Worm (Caenorhabditis elegans): ENCODE measurements around the gene dhhc-14.

Gene dhhc-14

DNA sequence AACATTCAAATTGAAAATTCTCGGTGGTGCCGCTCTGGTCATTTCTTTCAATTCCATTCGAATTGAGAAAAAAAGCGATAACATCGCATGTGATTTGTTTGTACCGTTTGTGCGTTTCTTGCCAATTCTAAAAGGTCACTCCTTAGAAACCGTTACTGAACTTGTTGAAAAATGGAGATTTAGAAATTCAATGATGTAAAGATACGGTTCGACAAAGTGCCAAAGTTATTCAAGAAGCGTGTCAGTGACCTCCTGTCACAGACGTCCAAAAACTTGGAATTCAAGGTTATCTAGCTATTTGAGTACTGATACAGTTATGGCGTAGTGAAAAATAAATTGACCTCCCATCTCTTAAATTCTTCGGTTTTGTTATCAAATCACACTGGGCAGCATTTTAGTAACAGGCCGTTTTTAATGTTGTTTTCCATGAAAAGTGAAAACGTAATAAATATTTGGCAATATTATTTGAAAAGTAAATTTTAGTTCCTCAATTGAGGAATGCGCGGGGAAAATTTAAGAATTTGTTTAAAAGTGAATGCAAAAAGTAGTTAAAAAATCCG, 32.8 kb downstream of the dhhc-14 start:
- TF ChIP-seq tra-4 (tag; optimal IDR thresholded peaks at IDR 0.05) (no peak), pes-1 (GFP tag; IDR thresholded peaks at IDR 0.05) (no peak), hmg-4 (GFP tag; optimal IDR thresholded peaks at IDR 0.05) (no peak), hnd-1 (tag; optimal IDR thresholded peaks at IDR 0.05) (no peak), hmbx-1 (tag; optimal IDR thresholded peaks at IDR 0.05) (no peak), aly-1 (tag; optimal IDR thresholded peaks at IDR 0.05) (no peak), F13C5.2 (tag; optimal IDR thresholded peaks at IDR 0.05) (no peak), tbx-37 (GFP tag; conservative IDR thresholded peaks at IDR 0.05) (no peak), flt-1 (GFP tag; IDR thresholded peaks at IDR 0.05) (no peak), ceh-13 (GFP tag; optimal IDR thresholded peaks at IDR 0.05) (no peak), scrt-1 (GFP tag; IDR thresholded peaks at IDR 0.05) (no peak), tbx-11 (GFP tag; IDR thresholded peaks at IDR 0.05) (no peak), ceh-36 (tag; optimal IDR thresholded peaks at IDR 0.05) (no peak), ets-7 (tag; optimal IDR thresholded peaks at IDR 0.05) (no peak), B0310.2 (tag; optimal IDR thresholded peaks at IDR 0.05) (no peak), sea-1 (GFP tag; conservative IDR thresholded peaks at IDR 0.05) (no peak), ama-1 (optimal IDR thresholded peaks at IDR 0.05) (no peak)

DNA sequence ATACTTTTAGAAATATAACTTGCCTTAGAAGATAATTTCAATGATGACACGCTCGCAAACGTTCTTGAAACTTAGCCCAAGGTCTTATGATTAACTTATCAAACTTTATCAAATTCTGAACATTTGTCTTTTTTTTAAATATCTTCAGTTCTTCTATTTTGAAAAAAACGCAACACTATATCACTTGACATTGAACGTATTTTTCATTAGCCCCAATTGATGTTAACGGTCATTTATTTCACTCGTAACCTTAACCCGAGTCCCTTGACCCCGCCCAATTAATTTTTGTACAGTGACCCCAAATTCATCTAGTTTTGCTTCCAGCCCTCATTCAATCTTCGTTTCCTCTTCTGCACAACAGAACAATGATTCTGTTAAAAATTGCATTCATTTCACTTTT, 33.8 kb downstream of the dhhc-14 start, which contains the start of gene F18E9.3:
F18E9.3 (plus strand) TSS at position 311 of the 400 bp plus-strand sequence.
- TF ChIP-seq aly-1 (tag; optimal IDR thresholded peaks at IDR 0.05) (no peak), tra-4 (tag; optimal IDR thresholded peaks at IDR 0.05) (no peak), tbx-37 (GFP tag; conservative IDR thresholded peaks at IDR 0.05) (no peak), flt-1 (GFP tag; IDR thresholded peaks at IDR 0.05) (no peak), ama-1 (optimal IDR thresholded peaks at IDR 0.05) (no peak), pes-1 (GFP tag; IDR thresholded peaks at IDR 0.05) (no peak), sea-1 (GFP tag; conservative IDR thresholded peaks at IDR 0.05) (no peak), B0310.2 (tag; optimal IDR thresholded peaks at IDR 0.05) (no peak), ets-7 (tag; optimal IDR thresholded peaks at IDR 0.05) (no peak)

DNA sequence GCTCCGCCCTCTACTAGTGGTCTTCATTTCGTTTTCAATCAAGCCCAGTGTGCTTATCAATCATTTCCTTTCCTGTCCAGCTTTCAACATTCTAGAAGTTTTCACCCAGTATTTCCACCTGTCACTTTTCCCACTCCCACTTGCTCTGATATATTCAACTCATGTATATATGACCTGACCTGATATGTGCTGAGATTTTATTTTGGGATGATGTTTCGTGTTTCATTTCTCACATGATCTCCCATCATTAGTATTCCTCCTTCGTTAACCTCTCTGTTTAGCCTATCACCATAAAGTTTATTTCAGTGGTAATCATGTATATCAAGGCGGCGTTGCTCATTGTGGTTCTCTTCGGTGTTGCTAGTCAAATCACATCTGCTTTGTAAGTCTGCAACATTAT, 40.8 kb downstream of the dhhc-14 start, which contains the start of gene nlp-7:
nlp-7 (plus strand) TSS at position 301 of the 400 bp plus-strand sequence.
- TF ChIP-seq aly-1 (tag; optimal IDR thresholded peaks at IDR 0.05) (no peak), pes-1 (GFP tag; IDR thresholded peaks at IDR 0.05) (no peak), scrt-1 (GFP tag; IDR thresholded peaks at IDR 0.05) (no peak), ets-7 (tag; optimal IDR thresholded peaks at IDR 0.05) (no peak), ceh-13 (GFP tag; optimal IDR thresholded peaks at IDR 0.05) (no peak), ama-1 (optimal IDR thresholded peaks at IDR 0.05) (no peak), hnd-1 (tag; optimal IDR thresholded peaks at IDR 0.05) (no peak), B0310.2 (tag; optimal IDR thresholded peaks at IDR 0.05) (no peak), tra-4 (tag; optimal IDR thresholded peaks at IDR 0.05) (no peak), F13C5.2 (tag; optimal IDR thresholded peaks at IDR 0.05) (no peak), ceh-36 (tag; optimal IDR thresholded peaks at IDR 0.05) (no peak), flt-1 (GFP tag; IDR thresholded peaks at IDR 0.05) (no peak)

DNA sequence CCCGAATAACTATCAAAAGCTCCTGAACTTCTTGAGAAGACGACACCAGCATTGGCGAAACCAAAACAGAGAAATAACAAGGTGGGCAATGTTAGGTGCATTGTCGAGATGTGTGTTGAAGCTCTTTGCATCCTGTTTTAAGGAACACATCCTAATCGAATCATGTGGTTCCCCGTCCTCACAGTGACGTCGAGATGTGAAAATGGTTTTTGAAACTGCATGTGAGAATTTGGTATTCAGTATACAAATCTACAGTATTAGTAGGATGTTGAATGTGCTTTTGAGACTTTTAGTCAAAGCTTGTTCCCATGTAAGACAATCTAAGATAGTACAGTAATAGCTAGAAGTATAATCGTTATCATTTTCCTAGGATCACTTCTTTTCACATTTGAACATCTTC, 45.6 kb downstream of the dhhc-14 start, which contains the start of gene F18E9.7:
F18E9.7 (minus strand) TSS at position 101 of the 400 bp plus-strand sequence.
- TF ChIP-seq B0310.2 (tag; optimal IDR thresholded peaks at IDR 0.05) (no peak), hmbx-1 (tag; optimal IDR thresholded peaks at IDR 0.05) (no peak), tra-4 (tag; optimal IDR thresholded peaks at IDR 0.05) (no peak), scrt-1 (GFP tag; IDR thresholded peaks at IDR 0.05) (no peak), sea-1 (GFP tag; conservative IDR thresholded peaks at IDR 0.05) (no peak), ets-7 (tag; optimal IDR thresholded peaks at IDR 0.05) (no peak), ceh-13 (GFP tag; optimal IDR thresholded peaks at IDR 0.05) (no peak), ama-1 (optimal IDR thresholded peaks at IDR 0.05) (no peak), hnd-1 (tag; optimal IDR thresholded peaks at IDR 0.05) (no peak), F13C5.2 (tag; optimal IDR thresholded peaks at IDR 0.05) (no peak), tbx-11 (GFP tag; IDR thresholded peaks at IDR 0.05) (no peak), ceh-36 (tag; optimal IDR thresholded peaks at IDR 0.05) (no peak)

DNA sequence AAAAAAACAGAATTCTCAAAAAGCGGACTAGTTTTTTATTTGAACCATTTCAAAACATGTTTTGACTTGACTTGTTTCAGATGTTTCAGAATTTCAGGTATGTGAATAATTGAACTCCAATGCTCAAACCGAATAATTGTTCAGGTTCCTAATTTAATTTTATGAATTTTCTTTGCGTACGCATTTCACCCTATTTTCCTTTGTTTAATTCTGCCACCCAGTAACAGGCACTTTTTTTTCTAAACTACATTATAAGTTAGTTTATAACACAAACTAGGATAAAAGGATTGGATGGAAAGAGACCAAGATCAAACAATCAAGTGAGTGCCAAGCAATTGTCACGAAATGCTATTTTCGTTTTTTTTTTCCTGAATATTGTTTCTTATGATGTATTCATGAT, 46.4 kb downstream of the dhhc-14 start:
- TF ChIP-seq tbx-11 (GFP tag; IDR thresholded peaks at IDR 0.05) (no peak), F13C5.2 (tag; optimal IDR thresholded peaks at IDR 0.05) (no peak), tra-4 (tag; optimal IDR thresholded peaks at IDR 0.05) (no peak), sea-1 (GFP tag; conservative IDR thresholded peaks at IDR 0.05) (no peak), hmg-4 (GFP tag; optimal IDR thresholded peaks at IDR 0.05) (no peak), B0310.2 (tag; optimal IDR thresholded peaks at IDR 0.05) (no peak), hmbx-1 (tag; optimal IDR thresholded peaks at IDR 0.05) (no peak), pes-1 (GFP tag; IDR thresholded peaks at IDR 0.05) (no peak), ama-1 (optimal IDR thresholded peaks at IDR 0.05) (no peak), ceh-13 (GFP tag; optimal IDR thresholded peaks at IDR 0.05) (no peak), flt-1 (GFP tag; IDR thresholded peaks at IDR 0.05) (no peak), aly-1 (tag; optimal IDR thresholded peaks at IDR 0.05) (no peak), tbx-37 (GFP tag; conservative IDR thresholded peaks at IDR 0.05) (no peak), scrt-1 (GFP tag; IDR thresholded peaks at IDR 0.05) (no peak)

DNA sequence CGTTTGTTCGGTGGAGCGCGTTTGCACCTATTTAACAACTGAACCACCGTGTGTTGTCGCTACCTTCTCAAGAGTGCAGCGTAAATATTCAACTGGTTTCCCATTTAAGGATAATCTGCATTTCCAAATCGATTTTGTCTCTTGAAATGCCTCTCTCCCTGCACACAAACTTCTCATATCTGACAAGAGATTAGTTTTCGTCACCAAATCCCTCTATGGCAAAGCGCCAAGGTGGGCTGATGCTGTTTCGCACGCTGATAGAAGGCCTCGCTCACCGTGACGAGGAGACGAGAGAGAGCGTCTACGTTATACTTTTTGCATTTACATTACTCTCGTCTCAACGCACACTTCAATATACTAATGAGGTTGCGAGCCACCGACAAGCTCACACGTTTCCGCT, 47.6 kb downstream of the dhhc-14 start:
- TF ChIP-seq F13C5.2 (tag; optimal IDR thresholded peaks at IDR 0.05), result no peak
- TF ChIP-seq pes-1 (GFP tag; IDR thresholded peaks at IDR 0.05), result no peak
- no peak for TF ChIP-seq scrt-1 (GFP tag; IDR thresholded peaks at IDR 0.05)
- no peak for TF ChIP-seq tbx-11 (GFP tag; IDR thresholded peaks at IDR 0.05)
- TF ChIP-seq flt-1 (GFP tag; IDR thresholded peaks at IDR 0.05), result no peak
- TF ChIP-seq B0310.2 (tag; optimal IDR thresholded peaks at IDR 0.05), result no peak
- TF ChIP-seq tbx-37 (GFP tag; conservative IDR thresholded peaks at IDR 0.05), result no peak
- TF ChIP-seq sea-1 (GFP tag; conservative IDR thresholded peaks at IDR 0.05), result no peak
- TF ChIP-seq hmg-4 (GFP tag; optimal IDR thresholded peaks at IDR 0.05), result no peak
- TF ChIP-seq ceh-36 (tag; optimal IDR thresholded peaks at IDR 0.05), result no peak
- TF ChIP-seq ets-7 (tag; optimal IDR thresholded peaks at IDR 0.05), result no peak
- no peak for TF ChIP-seq tra-4 (tag; optimal IDR thresholded peaks at IDR 0.05)
- no peak for TF ChIP-seq ceh-13 (GFP tag; optimal IDR thresholded peaks at IDR 0.05)
- TF ChIP-seq hmbx-1 (tag; optimal IDR thresholded peaks at IDR 0.05), result no peak

DNA sequence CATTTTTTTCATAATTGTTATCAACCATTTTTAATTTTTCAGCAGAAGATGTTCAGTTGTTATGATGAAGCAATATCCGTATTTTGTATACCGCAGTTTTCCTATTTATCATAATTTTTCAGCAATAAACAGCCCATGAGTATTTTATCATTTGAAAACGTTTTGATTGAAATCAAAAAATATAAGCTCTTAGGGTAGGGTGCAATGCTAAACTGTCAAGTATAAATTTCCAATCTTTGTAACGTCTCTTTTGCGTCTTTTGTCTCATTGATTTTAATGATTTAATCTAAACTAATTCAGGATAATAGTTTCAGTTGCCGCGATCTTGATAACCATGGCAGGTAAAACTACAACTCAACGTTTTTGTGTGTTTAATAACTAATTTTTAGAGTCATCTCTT, 49.2 kb downstream of the dhhc-14 start, which contains the start of gene F18E9.1:
F18E9.1 (plus strand) TSS at position 301 of the 400 bp plus-strand sequence.
- TF ChIP-seq ceh-36 (tag; optimal IDR thresholded peaks at IDR 0.05) (no peak), flt-1 (GFP tag; IDR thresholded peaks at IDR 0.05) (no peak), hmbx-1 (tag; optimal IDR thresholded peaks at IDR 0.05) (no peak), ceh-13 (GFP tag; optimal IDR thresholded peaks at IDR 0.05) (no peak), tbx-11 (GFP tag; IDR thresholded peaks at IDR 0.05) (no peak), hmg-4 (GFP tag; optimal IDR thresholded peaks at IDR 0.05) (no peak), tbx-37 (GFP tag; conservative IDR thresholded peaks at IDR 0.05) (no peak), ets-7 (tag; optimal IDR thresholded peaks at IDR 0.05) (no peak), sea-1 (GFP tag; conservative IDR thresholded peaks at IDR 0.05) (no peak), aly-1 (tag; optimal IDR thresholded peaks at IDR 0.05) (no peak), hnd-1 (tag; optimal IDR thresholded peaks at IDR 0.05) (no peak), ama-1 (optimal IDR thresholded peaks at IDR 0.05) (no peak), pes-1 (GFP tag; IDR thresholded peaks at IDR 0.05) (no peak), F13C5.2 (tag; optimal IDR thresholded peaks at IDR 0.05) (no peak)

Data from whole organism, early embryonic.